Fruit fly (Drosophila melanogaster): ENCODE measurements around the gene CG8838.

CG8838 gene

dm6 chr2L:3370920-3371319 is 13.5 kb downstream of the CG8838 start:
- TF ChIP-seq CG11617 (GFP tag; optimal IDR thresholded peaks at IDR 0.05) (no peak), kay (GFP tag; ENCODE audit: borderline replicate concordance) (peak; percentile 80), cic (GFP tag; optimal IDR thresholded peaks at IDR 0.05) (no peak), tj (GFP tag; optimal IDR thresholded peaks at IDR 0.05) (peak; percentile 92), CG1620 (GFP tag; optimal IDR thresholded peaks at IDR 0.05) (no peak), CG12768 (GFP tag; optimal IDR thresholded peaks at IDR 0.05) (no peak), Clk (GFP tag; optimal IDR thresholded peaks at IDR 0.05) (no peak), Crg-1 (GFP tag; optimal IDR thresholded peaks at IDR 0.05) (no peak), CG5204 (GFP tag; optimal IDR thresholded peaks at IDR 0.05) (no peak), Hr96 (GFP tag; optimal IDR thresholded peaks at IDR 0.05) (no peak), bab1 (GFP tag; optimal IDR thresholded peaks at IDR 0.05) (no peak)

- TF ChIP-seq tj (GFP tag; optimal IDR thresholded peaks at IDR 0.05): peak; percentile 45
- no peak for TF ChIP-seq bab1 (GFP tag; optimal IDR thresholded peaks at IDR 0.05)
- peak; percentile 11 for TF ChIP-seq CG7045 (GFP tag; optimal IDR thresholded peaks at IDR 0.05)
- TF ChIP-seq CG33017 (tag; optimal IDR thresholded peaks at IDR 0.05): peak; percentile 24
- peak; percentile 35 for TF ChIP-seq CG12768 (GFP tag; optimal IDR thresholded peaks at IDR 0.05)
- TF ChIP-seq Mnt (GFP tag; optimal IDR thresholded peaks at IDR 0.05): peak; percentile 48
- TF ChIP-seq CG11617 (GFP tag; optimal IDR thresholded peaks at IDR 0.05): peak; percentile 24
- peak; percentile 49 for TF ChIP-seq cic (GFP tag; optimal IDR thresholded peaks at IDR 0.05)
- no peak for TF ChIP-seq CG7101 (tag; optimal IDR thresholded peaks at IDR 0.05)
These were observed 13.9 kb downstream of the CG8838 start for dm6 chr2L:3371340-3371739.

- TF ChIP-seq kay (GFP tag; ENCODE audit: borderline replicate concordance) (peak; percentile 25), CG11617 (GFP tag; optimal IDR thresholded peaks at IDR 0.05) (no peak)
These were observed 14.4 kb downstream of the CG8838 start for dm6 chr2L:3371776-3372383.

- TF ChIP-seq bab1 (GFP tag; optimal IDR thresholded peaks at IDR 0.05) (peak; percentile 18), Clk (GFP tag; optimal IDR thresholded peaks at IDR 0.05) (peak; percentile 2), CG11617 (GFP tag; optimal IDR thresholded peaks at IDR 0.05) (peak; percentile 23), CG14711 (tag; optimal IDR thresholded peaks at IDR 0.05) (peak; percentile 13), tj (GFP tag; optimal IDR thresholded peaks at IDR 0.05) (peak; percentile 1), cnc (optimal IDR thresholded peaks at IDR 0.05) (no peak), Mnt (GFP tag; optimal IDR thresholded peaks at IDR 0.05) (no peak), Crg-1 (GFP tag; optimal IDR thresholded peaks at IDR 0.05) (no peak), CG12768 (GFP tag; optimal IDR thresholded peaks at IDR 0.05) (no peak), pad (GFP tag; optimal IDR thresholded peaks at IDR 0.05) (no peak), CG1620 (GFP tag; optimal IDR thresholded peaks at IDR 0.05) (peak; percentile 35), CG7101 (tag; optimal IDR thresholded peaks at IDR 0.05) (peak; percentile 37)
These were observed 15.1 kb downstream of the CG8838 start for dm6 chr2L:3372483-3372929.

- TF ChIP-seq tj (GFP tag; optimal IDR thresholded peaks at IDR 0.05) (no peak), pad (GFP tag; optimal IDR thresholded peaks at IDR 0.05) (peak; percentile 43), CG14711 (tag; optimal IDR thresholded peaks at IDR 0.05) (peak; percentile 50), ovo (GFP tag; optimal IDR thresholded peaks at IDR 0.05) (peak; percentile 17), CG12768 (GFP tag; optimal IDR thresholded peaks at IDR 0.05) (peak; percentile 23), Crg-1 (GFP tag; optimal IDR thresholded peaks at IDR 0.05) (peak; percentile 54), CG7101 (tag; optimal IDR thresholded peaks at IDR 0.05) (peak; percentile 57), CG11617 (GFP tag; optimal IDR thresholded peaks at IDR 0.05) (no peak), CG5204 (GFP tag; optimal IDR thresholded peaks at IDR 0.05) (no peak), toe (GFP tag; optimal IDR thresholded peaks at IDR 0.05) (no peak), Clk (GFP tag; optimal IDR thresholded peaks at IDR 0.05) (no peak), Hr96 (GFP tag; optimal IDR thresholded peaks at IDR 0.05) (no peak), Mnt (GFP tag; optimal IDR thresholded peaks at IDR 0.05) (peak; percentile 34), kay (GFP tag; ENCODE audit: borderline replicate concordance) (peak; percentile 57), CG7045 (GFP tag; optimal IDR thresholded peaks at IDR 0.05) (no peak), CG1620 (GFP tag; optimal IDR thresholded peaks at IDR 0.05) (peak; percentile 26), cic (GFP tag; optimal IDR thresholded peaks at IDR 0.05) (no peak), bab1 (GFP tag; optimal IDR thresholded peaks at IDR 0.05) (peak; percentile 51), cnc (optimal IDR thresholded peaks at IDR 0.05) (no peak), CG33017 (tag; optimal IDR thresholded peaks at IDR 0.05) (no peak)
These were observed 15.8 kb downstream of the CG8838 start, which contains the start of gene GramD1B for dm6 chr2L:3373242-3373641. Gene GramD1B (minus strand): TSS chr2L:3373372.

- no peak for TF ChIP-seq CG7101 (tag; optimal IDR thresholded peaks at IDR 0.05)
- no peak for TF ChIP-seq Mnt (GFP tag; optimal IDR thresholded peaks at IDR 0.05)
- no peak for TF ChIP-seq cnc (optimal IDR thresholded peaks at IDR 0.05)
- no peak for TF ChIP-seq bab1 (GFP tag; optimal IDR thresholded peaks at IDR 0.05)
- TF ChIP-seq CG7045 (GFP tag; optimal IDR thresholded peaks at IDR 0.05): no peak
- no peak for TF ChIP-seq toe (GFP tag; optimal IDR thresholded peaks at IDR 0.05)
- no peak for TF ChIP-seq CG1620 (GFP tag; optimal IDR thresholded peaks at IDR 0.05)
- no peak for TF ChIP-seq Clk (GFP tag; optimal IDR thresholded peaks at IDR 0.05)
These were observed 18.2 kb downstream of the CG8838 start, which contains the start of gene CG15412 for dm6 chr2L:3375611-3376010. Gene CG15412 (minus strand): TSS chr2L:3375711.

- TF ChIP-seq bab1 (GFP tag; optimal IDR thresholded peaks at IDR 0.05) (peak; percentile 47), CG1620 (GFP tag; optimal IDR thresholded peaks at IDR 0.05) (peak; percentile 82), pad (GFP tag; optimal IDR thresholded peaks at IDR 0.05) (peak; percentile 36), CG11617 (GFP tag; optimal IDR thresholded peaks at IDR 0.05) (peak; percentile 26), cnc (optimal IDR thresholded peaks at IDR 0.05) (no peak), tj (GFP tag; optimal IDR thresholded peaks at IDR 0.05) (peak; percentile 73), Hr96 (GFP tag; optimal IDR thresholded peaks at IDR 0.05) (peak; percentile 80), CG7101 (tag; optimal IDR thresholded peaks at IDR 0.05) (peak; percentile 61), toe (GFP tag; optimal IDR thresholded peaks at IDR 0.05) (peak; percentile 85), CG33017 (tag; optimal IDR thresholded peaks at IDR 0.05) (peak; percentile 21), CG14711 (tag; optimal IDR thresholded peaks at IDR 0.05) (peak; percentile 56), Mnt (GFP tag; optimal IDR thresholded peaks at IDR 0.05) (peak; percentile 15), cic (GFP tag; optimal IDR thresholded peaks at IDR 0.05) (no peak), ovo (GFP tag; optimal IDR thresholded peaks at IDR 0.05) (no peak), Clk (GFP tag; optimal IDR thresholded peaks at IDR 0.05) (peak; percentile 33), CG7045 (GFP tag; optimal IDR thresholded peaks at IDR 0.05) (peak; percentile 46), Crg-1 (GFP tag; optimal IDR thresholded peaks at IDR 0.05) (no peak), kay (GFP tag; ENCODE audit: borderline replicate concordance) (peak; percentile 30)
These were observed 19.2 kb downstream of the CG8838 start, which contains the start of the genes CG9662 and Ptpa for dm6 chr2L:3376684-3377086. Gene CG9662 (minus strand): TSS chr2L:3376737. Gene Ptpa (plus strand): TSS chr2L:3377002.

Data from whole organism, adult.